Worm (Caenorhabditis elegans) whole organism, L2 larva: Measurements from ENCODE around the gene clec-47.

Experiments used
- C34F6.9 ChIP-seq: fragments of 150-350 bp; optimal IDR thresholded peaks from 2 replicates; lab custom pipeline; 2014; ENCODE audit warnings: missing biosample characterization, missing genetic modification characterization
- alr-1 ChIP-seq: fragments of 150-350 bp; optimal IDR thresholded peaks from 2 replicates; lab custom pipeline; 2014; ENCODE audit warnings: missing biosample characterization, missing genetic modification characterization
- aly-2 ChIP-seq: fragments of 150-350 bp; optimal IDR thresholded peaks from 2 replicates; lab custom pipeline; 2014; ENCODE audit warnings: missing biosample characterization, missing genetic modification characterization
- dmd-4 ChIP-seq: sonication (generic microtip); optimal IDR thresholded peaks from 2 replicates; lab custom pipeline; 2017; ENCODE audit warnings: missing biosample characterization, missing genetic modification characterization
- fos-1 ChIP-seq: fragments of 150-350 bp; optimal IDR thresholded peaks from 2 replicates; lab custom pipeline; 2014; ENCODE audit warnings: missing biosample characterization, missing genetic modification characterization
- lin-39 ChIP-seq: fragments of 150-350 bp; optimal IDR thresholded peaks from 2 replicates; lab custom pipeline; 2014; ENCODE audit warnings: missing biosample characterization, missing genetic modification reagents, missing genetic modification characterization
- unc-62 ChIP-seq: fragments of 150-350 bp; optimal IDR thresholded peaks from 2 replicates; lab custom pipeline; 2014; ENCODE audit warnings: missing biosample characterization, missing genetic modification reagents, missing genetic modification characterization

DNA sequence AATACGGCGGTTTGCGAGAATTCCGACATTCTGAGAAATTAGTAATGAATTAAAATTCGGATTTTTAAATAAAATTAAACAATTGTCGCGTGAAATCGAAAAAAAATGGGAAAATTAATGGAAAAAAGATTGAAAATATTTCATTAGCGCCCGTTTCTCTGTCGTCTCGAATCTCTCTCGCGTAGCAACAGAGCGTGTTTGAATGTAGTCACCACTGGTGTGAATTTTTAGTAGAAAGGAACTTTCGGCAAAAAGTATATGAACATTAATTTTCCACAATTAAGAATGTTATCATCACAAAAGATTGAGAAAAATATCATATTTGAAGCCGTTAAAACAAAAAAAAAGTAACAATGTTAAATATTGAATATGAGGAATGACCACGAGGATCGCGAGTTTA is 38.8 kb upstream of the clec-47 start, which contains the start of gene aipl-1:
- TF ChIP-seq alr-1 (tag; lab: Kevin White, UChicago) (no peak), lin-39 (tag; lab: Kevin White, UChicago) (no peak), C34F6.9 (tag; lab: Kevin White, UChicago) (peak; percentile 90), unc-62 (no peak), fos-1 (peak; percentile 72), dmd-4 (no peak), aly-2 (tag; lab: Kevin White, UChicago) (no peak)
